Fruit fly (Drosophila melanogaster) whole organism: ENCODE results near the gene CG5815.

Experiments used
- CG8478 ChIP-seq: fragments of >200 bp; optimal IDR thresholded peaks from 2 replicates; lab custom pipeline; 2018; ENCODE audit warnings: inconsistent platforms
- EcR ChIP-seq, 2 experiments: fragments of >200 bp; optimal IDR thresholded peaks; 2 replicates each; lab custom pipeline; 2017; ENCODE audit warnings: missing biosample characterization in 2 of 2, missing genetic modification characterization in 2 of 2, missing genetic modification reagents in 2 of 2
- pan ChIP-seq: fragments of >200 bp; optimal IDR thresholded peaks from 2 replicates; lab custom pipeline; 2017
- psq ChIP-seq: fragments of >200 bp; optimal IDR thresholded peaks from 2 replicates; lab custom pipeline; 2017
- usp ChIP-seq: fragments of >200 bp; optimal IDR thresholded peaks from 2 replicates; lab custom pipeline; 2017; ENCODE audit warnings: missing biosample characterization, missing genetic modification characterization, mixed read lengths

DNA sequence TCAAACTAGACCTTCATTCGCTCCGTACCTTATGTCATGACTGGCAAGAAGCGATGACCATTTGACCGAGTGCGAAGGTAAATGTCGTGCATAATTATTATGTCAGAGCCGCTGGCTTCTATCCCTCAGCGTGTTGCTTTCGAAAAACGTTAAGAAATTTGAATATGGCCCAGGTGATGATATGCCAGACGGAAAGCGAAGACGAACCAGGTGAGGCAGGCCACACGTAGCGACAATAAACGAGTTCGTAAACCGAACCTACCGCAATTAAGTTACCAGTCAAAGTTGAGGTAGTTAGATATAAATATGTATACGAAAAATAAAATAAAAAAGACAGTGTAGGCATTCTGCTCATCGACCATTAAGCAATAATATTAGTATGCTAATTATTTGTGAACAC is 35.7 kb upstream of the CG5815 start:
- no peak for TF ChIP-seq CG8478 (lab: Kevin White, UChicago)
- TF ChIP-seq pan (lab: Kevin White, UChicago): no peak
- TF ChIP-seq EcR (GFP tag; optimal IDR thresholded peaks at IDR 0.05; lab: Kevin White, UChicago): no peak
- TF ChIP-seq psq (lab: Kevin White, UChicago): no peak
- no peak for TF ChIP-seq usp (GFP tag; lab: Kevin White, UChicago)
